Worm (Caenorhabditis elegans): ENCODE data around the gene clec-250.

ce11 chrV:18748726-18749125 is 6.7 kb upstream of the clec-250 start, which contains the start of gene clec-252:
- no peak for TF ChIP-seq ces-1 (GFP tag; optimal IDR thresholded peaks at IDR 0.05)
- no peak for TF ChIP-seq ceh-39 (tag; optimal IDR thresholded peaks at IDR 0.05)
- TF ChIP-seq ztf-11 (tag; optimal IDR thresholded peaks at IDR 0.05) = no peak
- TF ChIP-seq elt-3 (tag; optimal IDR thresholded peaks at IDR 0.05) = no peak

All from whole organism, mixed stage, embryonic.